Worm (Caenorhabditis elegans) whole organism, L2 larva: ENCODE results near the gene F54D5.15.

Experiments used
- F13H6.1 ChIP-seq: sonication (generic microtip); optimal IDR thresholded peaks from 2 replicates; lab custom pipeline; 2016; ENCODE audit warnings: missing genetic modification characterization, missing compliant biosample characterization
- R02D3.7 ChIP-seq: fragments of 150-350 bp; optimal IDR thresholded peaks from 2 replicates; lab custom pipeline; 2014; ENCODE audit warnings: missing biosample characterization, missing genetic modification characterization
- ZK546.5 ChIP-seq: sonication (generic microtip); optimal IDR thresholded peaks from 2 replicates; lab custom pipeline; 2017; ENCODE audit warnings: missing biosample characterization, missing genetic modification characterization
- crh-2 ChIP-seq: sonication (generic microtip); optimal IDR thresholded peaks from 2 replicates; lab custom pipeline; 2017; ENCODE audit warnings: missing biosample characterization, missing genetic modification characterization
- elt-3 ChIP-seq: sonication (generic microtip); optimal IDR thresholded peaks from 2 replicates; lab custom pipeline; 2017; ENCODE audit warnings: missing biosample characterization, missing genetic modification characterization
- lin-13 ChIP-seq: fragments of 150-350 bp; optimal IDR thresholded peaks from 2 replicates; lab custom pipeline; 2014; ENCODE audit warnings: missing biosample characterization, missing genetic modification reagents, missing genetic modification characterization
- lin-39 ChIP-seq: fragments of 150-350 bp; optimal IDR thresholded peaks from 2 replicates; lab custom pipeline; 2014; ENCODE audit warnings: missing biosample characterization, missing genetic modification reagents, missing genetic modification characterization
- lsy-2 ChIP-seq, 2 experiments: fragments of 150-350 bp in 1 of 2; sonication (generic microtip) in 1 of 2; optimal IDR thresholded peaks; 2 replicates each; lab custom pipeline; 2014 to 2017; ENCODE audit warnings: missing biosample characterization in 2 of 2, missing genetic modification characterization in 2 of 2
- nhr-12 ChIP-seq: fragments of 150-350 bp; optimal IDR thresholded peaks from 2 replicates; lab custom pipeline; 2014; ENCODE audit warnings: missing biosample characterization, missing genetic modification characterization
- nhr-237 ChIP-seq: fragments of 150-350 bp; optimal IDR thresholded peaks from 2 replicates; lab custom pipeline; 2014; ENCODE audit warnings: missing biosample characterization, missing genetic modification characterization
- nhr-77 ChIP-seq: fragments of 150-350 bp; optimal IDR thresholded peaks from 2 replicates; lab custom pipeline; 2014; ENCODE audit warnings: missing biosample characterization, missing genetic modification characterization
- ztf-4 ChIP-seq: fragments of 150-350 bp; optimal IDR thresholded peaks from 2 replicates; lab custom pipeline; 2014; ENCODE audit warnings: missing biosample characterization, missing genetic modification characterization

DNA sequence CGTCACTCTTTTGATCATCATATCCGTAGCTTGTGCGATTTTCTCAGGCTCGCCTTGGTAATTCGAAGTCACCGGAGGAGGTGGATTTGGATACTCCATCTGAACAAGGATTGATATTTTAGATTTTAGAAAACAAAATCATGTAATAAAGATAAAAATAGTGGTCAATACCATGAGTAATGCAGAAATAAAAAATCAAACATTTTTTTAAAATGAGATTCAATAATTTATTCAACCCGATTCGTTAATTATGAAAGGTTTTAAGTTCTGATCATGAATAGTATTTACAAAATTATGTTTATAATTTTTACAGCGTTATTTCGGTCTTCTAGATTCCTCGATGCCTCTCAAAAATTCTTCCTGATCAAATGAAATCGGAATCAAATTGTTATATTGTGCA is 30.3 kb downstream of the F54D5.15 start, which contains the start of gene mdt-8:
- TF ChIP-seq nhr-237 (tag; lab: Kevin White, UChicago) (no peak), ZK546.5 (tag; lab: Kevin White, UChicago) (no peak), R02D3.7 (tag; lab: Kevin White, UChicago) (no peak), ztf-4 (no peak), elt-3 (tag; lab: Kevin White, UChicago) (no peak), crh-2 (tag; lab: Kevin White, UChicago) (no peak), lin-13 (GFP tag; lab: Kevin White, UChicago) (no peak), lsy-2 (tag; optimal IDR thresholded peaks at IDR 0.05; lab: Kevin White, UChicago) (no peak), F13H6.1 (no peak), nhr-77 (no peak), lin-39 (no peak), nhr-12 (no peak)
